Worm (Caenorhabditis elegans): ENCODE results near the gene clec-207.

The clec-207 gene

DNA sequence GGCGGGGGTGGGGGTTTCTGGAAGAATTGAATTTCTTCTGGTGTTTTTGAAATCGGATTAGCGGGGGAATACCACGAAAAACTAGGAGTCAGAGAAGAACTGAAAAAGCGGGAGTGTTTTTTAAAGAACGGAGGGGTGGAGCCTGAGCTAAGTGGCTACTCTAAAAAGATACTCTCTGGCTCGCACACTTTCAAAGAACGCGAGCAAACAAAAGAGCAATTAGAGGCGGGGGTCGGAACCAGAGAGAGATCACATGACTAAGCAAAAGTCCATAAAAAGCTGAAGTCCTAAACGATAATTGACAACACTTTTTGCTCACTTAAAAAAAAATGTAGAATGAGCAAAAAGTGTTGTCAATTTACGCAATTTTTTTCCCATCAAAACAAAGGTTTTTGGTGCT, 38.5 kb downstream of the clec-207 start:
- TF ChIP-seq attf-5 (GFP tag; optimal IDR thresholded peaks at IDR 0.05) = no peak
- no peak for TF ChIP-seq F37B4.10 (GFP tag; IDR thresholded peaks at IDR 0.05)
- peak in 1 of 3 experiments; percentile 9 for TF ChIP-seq lin-35 (GFP tag; optimal IDR thresholded peaks at IDR 0.05)
- TF ChIP-seq dpl-1 (GFP tag; optimal IDR thresholded peaks at IDR 0.05) = no peak
- TF ChIP-seq F10E7.11 (tag; optimal IDR thresholded peaks at IDR 0.05) = no peak
- TF ChIP-seq hrde-1 (tag; optimal IDR thresholded peaks at IDR 0.05; ENCODE audit: borderline replicate concordance) = no peak
- TF ChIP-seq snpc-3.4 (tag; optimal IDR thresholded peaks at IDR 0.05) = no peak
- TF ChIP-seq ceh-58 (GFP tag; IDR thresholded peaks at IDR 0.05) = no peak

DNA sequence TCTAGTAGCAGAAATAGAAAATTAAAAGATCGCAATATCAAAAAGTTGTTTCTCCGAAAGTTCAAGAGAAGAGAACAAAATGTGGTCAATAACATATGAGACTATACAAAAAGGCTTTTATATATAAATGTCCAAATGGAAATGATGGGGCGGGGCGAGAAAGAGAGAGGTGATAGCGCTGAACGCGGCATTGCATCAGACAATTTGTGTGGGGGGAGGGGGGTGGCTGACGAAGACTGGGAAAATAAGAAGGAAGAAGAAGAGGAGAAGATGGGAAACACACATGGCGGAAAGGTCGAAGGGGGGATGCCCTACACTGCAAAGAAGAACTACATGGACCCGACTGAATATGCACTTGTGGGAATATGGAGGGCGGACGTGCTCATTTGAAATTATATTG, 39.5 kb downstream of the clec-207 start:
- TF ChIP-seq nfyb-1 (GFP tag; IDR thresholded peaks at IDR 0.05) (no peak), nhr-90 (tag; optimal IDR thresholded peaks at IDR 0.05) (no peak), nfya-1 (tag; optimal IDR thresholded peaks at IDR 0.05; ENCODE audit: borderline replicate concordance, insufficient read depth) (no peak), hlh-26 (GFP tag; conservative IDR thresholded peaks at IDR 0.05) (no peak), repo-1 (tag; optimal IDR thresholded peaks at IDR 0.05) (no peak), sdz-38 (tag; optimal IDR thresholded peaks at IDR 0.05) (no peak), ekl-4 (GFP tag; IDR thresholded peaks at IDR 0.05) (no peak), nhr-80 (tag; optimal IDR thresholded peaks at IDR 0.05) (peak; percentile 36), pha-4 (tag; optimal IDR thresholded peaks at IDR 0.05) (no peak), him-1 (tag; optimal IDR thresholded peaks at IDR 0.05) (no peak), F33H1.4 (GFP tag; IDR thresholded peaks at IDR 0.05) (no peak), C17E4.6 (GFP tag; IDR thresholded peaks at IDR 0.05) (no peak), rcor-1 (GFP tag; IDR thresholded peaks at IDR 0.05) (no peak), ztf-6 (GFP tag; IDR thresholded peaks at IDR 0.05) (no peak), lin-35 (GFP tag; optimal IDR thresholded peaks at IDR 0.05) (peak in 1 of 3 experiments; percentile 16), hmg-20 (GFP tag; IDR thresholded peaks at IDR 0.05) (no peak), dox-1 (GFP tag; IDR thresholded peaks at IDR 0.05) (peak; percentile 49; the same call in 1 of the 2 replicates), K12H6.12 (tag; optimal IDR thresholded peaks at IDR 0.05) (peak; percentile 25), egrh-3 (GFP tag; IDR thresholded peaks at IDR 0.05) (peak; percentile 55), gei-17 (GFP tag; optimal IDR thresholded peaks at IDR 0.05) (no peak), mxl-1 (tag; optimal IDR thresholded peaks at IDR 0.05) (no peak), ztf-18 (tag; optimal IDR thresholded peaks at IDR 0.05) (no peak), cebp-1 (GFP tag; IDR thresholded peaks at IDR 0.05) (no peak), cebp-1 (tag; optimal IDR thresholded peaks at IDR 0.05) (peak; percentile 46)

DNA sequence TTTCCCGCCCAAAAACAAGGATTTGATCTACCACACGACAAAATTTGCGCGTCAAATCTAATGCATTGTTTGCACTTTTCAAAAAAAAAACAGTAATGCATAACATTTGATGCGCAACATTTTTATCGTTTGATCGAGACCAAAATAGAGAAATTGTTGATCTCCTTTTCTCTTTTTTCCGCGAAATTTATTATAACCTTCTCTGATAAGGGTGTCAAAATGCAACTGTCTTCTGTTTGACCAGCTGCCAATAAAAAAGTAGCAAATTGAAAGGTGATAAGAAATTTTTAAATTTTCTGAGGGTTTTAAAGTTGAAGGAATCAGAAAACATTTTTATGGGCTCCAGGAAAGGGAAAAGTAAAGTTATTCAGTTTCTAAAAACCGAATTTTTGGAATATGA, 41.1 kb downstream of the clec-207 start:
- TF ChIP-seq nhr-80 (tag; optimal IDR thresholded peaks at IDR 0.05) = peak; percentile 53
- no peak for TF ChIP-seq K12H6.12 (tag; optimal IDR thresholded peaks at IDR 0.05)

DNA sequence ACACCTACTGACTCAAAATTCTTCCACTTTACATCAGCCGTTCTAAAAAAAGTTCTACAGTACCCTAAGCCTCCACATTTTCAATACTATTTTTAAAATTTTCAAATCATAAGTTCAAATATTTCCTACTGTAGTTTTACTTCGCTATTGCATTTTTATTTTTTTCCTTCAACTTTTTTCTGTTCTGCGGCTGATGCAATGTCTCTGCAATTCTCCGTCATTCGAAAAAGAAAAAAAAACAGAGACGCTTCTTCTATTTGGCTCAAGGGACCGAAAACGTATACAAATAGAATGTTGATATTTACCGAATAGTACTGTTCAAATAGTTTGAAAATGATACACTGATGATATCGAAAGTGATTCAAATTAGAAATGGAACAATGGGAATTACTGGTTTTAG, 42.4 kb downstream of the clec-207 start:
- TF ChIP-seq T26A5.8 (tag; optimal IDR thresholded peaks at IDR 0.05) (no peak), Y53F4B.3 (GFP tag; IDR thresholded peaks at IDR 0.05) (no peak), aptf-3 (GFP tag; IDR thresholded peaks at IDR 0.05) (no peak), zim-3 (tag; optimal IDR thresholded peaks at IDR 0.05) (no peak), attf-5 (GFP tag; optimal IDR thresholded peaks at IDR 0.05) (no peak), egrh-3 (GFP tag; IDR thresholded peaks at IDR 0.05) (no peak), egl-18 (GFP tag; IDR thresholded peaks at IDR 0.05) (no peak), ztf-18 (tag; optimal IDR thresholded peaks at IDR 0.05) (no peak)
